Fruit fly (Drosophila melanogaster) whole organism, embryonic: ENCODE results near the gene LanB1.

ENCODE experiments used
- BEAF-32 ChIP-seq: fragments of 200-800 bp; sonication (Bioruptor generic); optimal IDR thresholded peaks from 3 replicates; lab custom pipeline; 2017; ENCODE audit warnings: missing biosample characterization, missing genetic modification characterization, mild to moderate bottlenecking, moderate library complexity, missing genetic modification reagents
- CG10274 ChIP-seq: fragments of 200-800 bp; sonication (Bioruptor generic); optimal IDR thresholded peaks from 3 replicates; lab custom pipeline; 2017; ENCODE audit warnings: missing biosample characterization, mild to moderate bottlenecking, missing genetic modification characterization
- CG11085 ChIP-seq: fragments of 200-800 bp; sonication (Bioruptor generic); IDR thresholded peaks from 2 replicates; pipeline ENCODE4 v1.3.6; 2022; ENCODE audit warnings: missing biosample characterization, missing genetic modification characterization
- CG11456 ChIP-seq: fragments of 200-800 bp; sonication (Bioruptor generic); IDR thresholded peaks from 3 replicates; pipeline ENCODE4 v1.3.6; 2022; ENCODE audit warnings: missing biosample characterization, missing genetic modification characterization
- CG12391 ChIP-seq: fragments of 200-800 bp; sonication (Bioruptor generic); optimal IDR thresholded peaks from 3 replicates; lab custom pipeline; 2018; ENCODE audit warnings: missing biosample characterization, mild to moderate bottlenecking, missing genetic modification characterization, moderate library complexity
- CG15601 ChIP-seq: fragments of 200-800 bp; sonication (Bioruptor generic); optimal IDR thresholded peaks from 3 replicates; lab custom pipeline; 2019; ENCODE audit warnings: missing biosample characterization, mild to moderate bottlenecking, missing genetic modification characterization, moderate library complexity
- CG16779 ChIP-seq: fragments of 200-800 bp; sonication (Bioruptor generic); IDR thresholded peaks from 2 replicates; pipeline ENCODE4 v1.3.6; 2022; ENCODE audit warnings: missing biosample characterization, missing genetic modification characterization
- CG18011 ChIP-seq: fragments of 200-800 bp; sonication (Bioruptor generic); optimal IDR thresholded peaks from 2 replicates; lab custom pipeline; 2017; ENCODE audit warnings: missing biosample characterization, missing genetic modification characterization, mild to moderate bottlenecking, moderate library complexity, missing genotype
- CG18619 ChIP-seq: fragments of 200-800 bp; sonication (Bioruptor generic); optimal IDR thresholded peaks from 3 replicates; lab custom pipeline; 2017; ENCODE audit warnings: missing biosample characterization, mild to moderate bottlenecking, missing genetic modification characterization
- CG31365 ChIP-seq: fragments of 200-800 bp; sonication (Bioruptor generic); optimal IDR thresholded peaks from 2 replicates; lab custom pipeline; 2018; ENCODE audit warnings: missing biosample characterization, mild to moderate bottlenecking, missing genetic modification characterization
- CG42726 ChIP-seq: fragments of 200-800 bp; sonication (Bioruptor generic); IDR thresholded peaks from 2 replicates; pipeline ENCODE4 v1.3.6; 2022; ENCODE audit warnings: missing biosample characterization, missing genetic modification characterization; ENCODE audit not compliant: partially characterized antibody
- CG4617 ChIP-seq: fragments of 200-800 bp; sonication (Bioruptor generic); optimal IDR thresholded peaks from 3 replicates; lab custom pipeline; 2016; ENCODE audit warnings: missing biosample characterization, missing genetic modification characterization, borderline replicate concordance
- CG5245 ChIP-seq: fragments of 200-800 bp; sonication (Bioruptor generic); optimal IDR thresholded peaks from 3 replicates; lab custom pipeline; 2016; ENCODE audit warnings: missing biosample characterization, missing genetic modification characterization
- CG7556 ChIP-seq: fragments of 200-800 bp; sonication (Bioruptor generic); optimal IDR thresholded peaks from 2 replicates; lab custom pipeline; 2017; ENCODE audit warnings: missing biosample characterization, mild to moderate bottlenecking, missing genetic modification characterization
- CG7839 ChIP-seq: fragments of 200-800 bp; sonication (Bioruptor generic); optimal IDR thresholded peaks from 3 replicates; lab custom pipeline; 2018; ENCODE audit warnings: missing biosample characterization, mild to moderate bottlenecking, missing genetic modification characterization, moderate library complexity
- CG7963 ChIP-seq: fragments of 200-800 bp; sonication (Bioruptor generic); IDR thresholded peaks from 3 replicates; pipeline ENCODE4 v1.3.6; 2022; ENCODE audit warnings: missing biosample characterization, missing genetic modification characterization; ENCODE audit not compliant: partially characterized antibody
- Camta ChIP-seq: fragments of 200-800 bp; sonication (Bioruptor generic); optimal IDR thresholded peaks from 2 replicates; lab custom pipeline; 2016; ENCODE audit warnings: missing biosample characterization, missing genetic modification characterization
- D ChIP-seq, 2 experiments: fragments of 200-800 bp in 1 of 2; fragments of >200 bp in 1 of 2; sonication (Bioruptor generic) in 1 of 2; optimal IDR thresholded peaks; 2 replicates in 1 of 2; 3 replicates in 1 of 2; lab custom pipeline; 2017; ENCODE audit warnings: mild to moderate bottlenecking in 1 of 2, missing biosample characterization in 1 of 2, missing genetic modification characterization in 1 of 2, missing genetic modification reagents in 1 of 2
- Dip3 ChIP-seq: fragments of 200-800 bp; sonication (Bioruptor generic); optimal IDR thresholded peaks from 3 replicates; lab custom pipeline; 2016; ENCODE audit warnings: missing biosample characterization, missing genetic modification characterization
- Hand ChIP-seq: fragments of 200-800 bp; sonication (Bioruptor generic); optimal IDR thresholded peaks from 2 replicates; lab custom pipeline; 2017; ENCODE audit warnings: mild to moderate bottlenecking, missing biosample characterization, missing genetic modification reagents, missing genetic modification characterization
- Hey ChIP-seq: fragments of 200-800 bp; sonication (Bioruptor generic); optimal IDR thresholded peaks from 3 replicates; lab custom pipeline; 2018; ENCODE audit warnings: missing biosample characterization, mild to moderate bottlenecking, missing genetic modification characterization
- Lim3 ChIP-seq: fragments of 200-800 bp; sonication (Bioruptor generic); IDR thresholded peaks from 2 replicates; pipeline ENCODE4 v1.3.6; 2022; ENCODE audit warnings: missing biosample characterization, missing genetic modification characterization
- Meics ChIP-seq: fragments of 200-800 bp; sonication (Bioruptor generic); optimal IDR thresholded peaks from 2 replicates; lab custom pipeline; 2017; ENCODE audit warnings: missing biosample characterization, mild to moderate bottlenecking, missing genetic modification characterization
- Nf-YB ChIP-seq: fragments of 200-800 bp; sonication (Bioruptor generic); optimal IDR thresholded peaks from 3 replicates; lab custom pipeline; 2019; ENCODE audit warnings: missing biosample characterization, mild to moderate bottlenecking, missing genetic modification characterization, moderate library complexity
- Nf-YC ChIP-seq: fragments of 200-800 bp; optimal IDR thresholded peaks from 3 replicates; lab custom pipeline; 2019; ENCODE audit warnings: missing biosample characterization, mild to moderate bottlenecking, missing genetic modification characterization, moderate library complexity
- Oli ChIP-seq: fragments of 200-800 bp; sonication (Bioruptor generic); optimal IDR thresholded peaks from 2 replicates; lab custom pipeline; 2018; ENCODE audit warnings: missing biosample characterization, mild to moderate bottlenecking, missing genetic modification characterization, moderate library complexity
- Rx ChIP-seq: fragments of 200-800 bp; sonication (Bioruptor generic); IDR thresholded peaks from 2 replicates; pipeline ENCODE4 v1.3.6; 2022; ENCODE audit warnings: missing biosample characterization, missing genetic modification characterization
- Side ChIP-seq: fragments of 200-800 bp; sonication (Bioruptor generic); optimal IDR thresholded peaks from 2 replicates; lab custom pipeline; 2016; ENCODE audit warnings: missing biosample characterization, missing genetic modification characterization
- az2 ChIP-seq: fragments of 200-800 bp; sonication (Bioruptor generic); optimal IDR thresholded peaks from 3 replicates; lab custom pipeline; 2016; ENCODE audit warnings: missing biosample characterization, missing genetic modification characterization
- bab2 ChIP-seq: fragments of 200-800 bp; sonication (Bioruptor generic); optimal IDR thresholded peaks from 2 replicates; lab custom pipeline; 2016; ENCODE audit warnings: missing biosample characterization, missing genetic modification characterization
- cato ChIP-seq: fragments of 200-800 bp; sonication (Bioruptor generic); optimal IDR thresholded peaks from 2 replicates; lab custom pipeline; 2016; ENCODE audit warnings: missing biosample characterization, missing genetic modification characterization, borderline replicate concordance
- ewg ChIP-seq: fragments of 200-800 bp; sonication (Bioruptor generic); optimal IDR thresholded peaks from 3 replicates; lab custom pipeline; 2017; ENCODE audit warnings: mild to moderate bottlenecking, missing biosample characterization, missing genetic modification reagents, missing genetic modification characterization
- fd102C ChIP-seq: fragments of 200-800 bp; sonication (Bioruptor generic); optimal IDR thresholded peaks from 2 replicates; lab custom pipeline; 2018; ENCODE audit warnings: missing biosample characterization, mild to moderate bottlenecking, missing genetic modification characterization, moderate library complexity
- fru ChIP-seq: fragments of >200 bp; optimal IDR thresholded peaks from 2 replicates; lab custom pipeline; 2017
- gce ChIP-seq: fragments of 200-800 bp; sonication (Bioruptor generic); IDR thresholded peaks from 3 replicates; pipeline ENCODE4 v1.3.6; 2022; ENCODE audit warnings: missing biosample characterization, missing genetic modification characterization
- lilli ChIP-seq: fragments of 200-800 bp; sonication (Bioruptor generic); optimal IDR thresholded peaks from 3 replicates; lab custom pipeline; 2016; ENCODE audit warnings: missing biosample characterization, missing genetic modification characterization
- lmd ChIP-seq: fragments of 200-800 bp; sonication (Bioruptor generic); IDR thresholded peaks from 2 replicates; pipeline ENCODE4 v1.3.6; 2022; ENCODE audit warnings: missing biosample characterization, missing genetic modification characterization
- mam ChIP-seq: fragments of 200-800 bp; sonication (Bioruptor generic); optimal IDR thresholded peaks from 3 replicates; lab custom pipeline; 2016; ENCODE audit warnings: missing biosample characterization, missing genetic modification characterization
- nmo ChIP-seq: fragments of 200-800 bp; sonication (Bioruptor generic); optimal IDR thresholded peaks from 2 replicates; lab custom pipeline; 2018; ENCODE audit warnings: missing biosample characterization, mild to moderate bottlenecking, missing genetic modification characterization, moderate library complexity
- nom ChIP-seq: fragments of 200-800 bp; sonication (Bioruptor generic); optimal IDR thresholded peaks from 2 replicates; lab custom pipeline; 2017; ENCODE audit warnings: missing biosample characterization, missing genetic modification characterization, mild to moderate bottlenecking, moderate library complexity, missing genetic modification reagents
- pita ChIP-seq: fragments of 200-800 bp; sonication (Bioruptor generic); optimal IDR thresholded peaks from 2 replicates; lab custom pipeline; 2017; ENCODE audit warnings: missing biosample characterization, mild to moderate bottlenecking, missing genetic modification characterization
- rib ChIP-seq: fragments of 200-800 bp; sonication (Bioruptor generic); IDR thresholded peaks from 2 replicates; pipeline ENCODE4 v1.3.6; 2022; ENCODE audit warnings: missing biosample characterization, missing genetic modification characterization
- sc ChIP-seq, 3 experiments: fragments of >200 bp in 2 of 3; fragments of 200-800 bp in 1 of 3; sonication (Bioruptor generic) in 1 of 3; optimal IDR thresholded peaks; 2 replicates in 2 of 3; 3 replicates in 1 of 3; lab custom pipeline; 2017; ENCODE audit warnings: mild to moderate bottlenecking in 1 of 3, missing biosample characterization in 1 of 3, missing genetic modification characterization in 1 of 3, missing genetic modification reagents in 1 of 3
- sisA ChIP-seq: fragments of 200-800 bp; sonication (Bioruptor generic); IDR thresholded peaks from 2 replicates; pipeline ENCODE4 v1.3.6; 2022; ENCODE audit warnings: missing biosample characterization, missing genetic modification characterization
- slbo ChIP-seq: fragments of 200-800 bp; sonication (Bioruptor generic); IDR thresholded peaks from 2 replicates; pipeline ENCODE4 v1.3.6; 2022; ENCODE audit warnings: missing biosample characterization, missing genetic modification characterization
- slou ChIP-seq: fragments of 200-800 bp; sonication (Bioruptor generic); optimal IDR thresholded peaks from 3 replicates; lab custom pipeline; 2016; ENCODE audit warnings: missing biosample characterization, missing genetic modification characterization
- sqz ChIP-seq: fragments of 200-800 bp; sonication (Bioruptor generic); optimal IDR thresholded peaks from 3 replicates; lab custom pipeline; 2018; ENCODE audit warnings: missing biosample characterization, mild to moderate bottlenecking, missing genetic modification characterization
- stwl ChIP-seq: fragments of 200-800 bp; sonication (Bioruptor generic); optimal IDR thresholded peaks from 3 replicates; lab custom pipeline; 2018; ENCODE audit warnings: missing biosample characterization, mild to moderate bottlenecking, missing genetic modification characterization, moderate library complexity
- twi ChIP-seq: fragments of 200-800 bp; optimal IDR thresholded peaks from 2 replicates; lab custom pipeline; 2019; ENCODE audit warnings: missing biosample characterization, mild to moderate bottlenecking, missing genetic modification characterization, moderate library complexity
- zfh2 ChIP-seq: fragments of 200-800 bp; sonication (Bioruptor generic); optimal IDR thresholded peaks from 2 replicates; lab custom pipeline; 2016; ENCODE audit warnings: missing biosample characterization, missing genetic modification characterization

The LanB1 gene

dm6 chr2L:7838024-7838423, 26.8 kb downstream of the LanB1 start (continued):
- TF ChIP-seq Nf-YC (tag; lab: Kevin White, UChicago) (no peak), CG16779 (GFP tag; lab: Robert Waterston, UW) (no peak), lmd (GFP tag; lab: Robert Waterston, UW) (peak; percentile 34; the same call in 1 of the 2 replicates), sisA (GFP tag; lab: Robert Waterston, UW) (0 out of 2 replicates have a peak, but pooled peaks have one; percentile 25), CG12391 (tag; lab: Kevin White, UChicago) (no peak), Oli (tag; lab: Kevin White, UChicago) (peak; percentile 32), CG15601 (tag; lab: Kevin White, UChicago) (no peak), Camta (GFP tag; lab: Kevin White, UChicago) (no peak), stwl (tag; lab: Kevin White, UChicago) (no peak), Nf-YB (GFP tag; lab: Kevin White, UChicago) (no peak), fd102C (GFP tag; lab: Kevin White, UChicago) (no peak), Hand (GFP tag; lab: Kevin White, UChicago) (no peak), CG7963 (GFP tag; lab: Robert Waterston, UW) (no peak), CG11085 (GFP tag; lab: Robert Waterston, UW) (no peak), lilli (GFP tag; lab: Kevin White, UChicago) (peak; percentile 14), Side (no peak), nmo (no peak), zfh2 (GFP tag; lab: Kevin White, UChicago) (no peak), Meics (GFP tag; lab: Kevin White, UChicago) (peak; percentile 33), fru (lab: Kevin White, UChicago) (no peak), Dip3 (GFP tag; lab: Kevin White, UChicago) (no peak), ewg (GFP tag; lab: Kevin White, UChicago) (no peak), cato (GFP tag; lab: Kevin White, UChicago) (no peak), CG7839 (tag; lab: Kevin White, UChicago) (peak; percentile 44), Lim3 (GFP tag; lab: Robert Waterston, UW) (no peak), Hey (no peak), gce (GFP tag; lab: Robert Waterston, UW) (no peak), nom (GFP tag; lab: Kevin White, UChicago) (no peak), CG10274 (GFP tag; lab: Kevin White, UChicago) (no peak), CG11456 (no peak), CG5245 (GFP tag; lab: Kevin White, UChicago) (no peak), Rx (no peak), sqz (GFP tag; lab: Kevin White, UChicago) (no peak), slbo (GFP tag; lab: Robert Waterston, UW) (0 out of 2 replicates have a peak, but pooled peaks have one; percentile 35), twi (tag; lab: Kevin White, UChicago) (no peak), CG18011 (GFP tag; lab: Kevin White, UChicago) (no peak), D (optimal IDR thresholded peaks at IDR 0.05; lab: Kevin White, UChicago) (no peak), D (GFP tag; optimal IDR thresholded peaks at IDR 0.05; lab: Kevin White, UChicago) (no peak), rib (GFP tag; lab: Robert Waterston, UW) (no peak), slou (GFP tag; lab: Kevin White, UChicago) (no peak), pita (GFP tag; lab: Kevin White, UChicago) (no peak), CG7556 (GFP tag; lab: Kevin White, UChicago) (peak; percentile 57), bab2 (GFP tag; lab: Kevin White, UChicago) (no peak), CG18619 (no peak), CG42726 (GFP tag; lab: Robert Waterston, UW) (no peak), mam (GFP tag; lab: Kevin White, UChicago) (no peak), sc (optimal IDR thresholded peaks at IDR 0.05; lab: Kevin White, UChicago) (no peak), sc (GFP tag; optimal IDR thresholded peaks at IDR 0.05; lab: Kevin White, UChicago) (no peak), CG4617 (GFP tag; lab: Kevin White, UChicago) (no peak), CG31365 (tag; lab: Kevin White, UChicago) (no peak), BEAF-32 (GFP tag; lab: Kevin White, UChicago) (no peak), az2 (GFP tag; lab: Kevin White, UChicago) (no peak)
